Fruit fly (Drosophila melanogaster) whole organism, adult: Measurements from ENCODE around the gene CG31789.
A peak's percentile ranks its signal among the peaks of the same experiment; 100 is the strongest.

Experiments
- Clk ChIP-seq: fragments of 200-800 bp; sonication (Bioruptor generic); optimal IDR thresholded peaks from 2 replicates; lab custom pipeline; 2017; ENCODE audit warnings: missing biosample characterization, missing genetic modification characterization
- Mnt ChIP-seq: fragments of 200-800 bp; sonication (Bioruptor generic); optimal IDR thresholded peaks from 2 replicates; lab custom pipeline; 2016; ENCODE audit warnings: missing biosample characterization, mild to moderate bottlenecking, missing genetic modification characterization
- bab1 ChIP-seq: fragments of 200-800 bp; sonication (Bioruptor generic); optimal IDR thresholded peaks from 3 replicates; lab custom pipeline; 2019; ENCODE audit warnings: missing biosample characterization, mild to moderate bottlenecking, missing genetic modification characterization, moderate library complexity
- cnc ChIP-seq, 2 experiments: fragments of >200 bp; optimal IDR thresholded peaks; 2 replicates each; lab custom pipeline; 2017
- kay ChIP-seq: fragments of 200-800 bp; sonication (Bioruptor generic); peaks from one replicate; lab custom pipeline; 2016; ENCODE audit warnings: missing biosample characterization, missing genetic modification characterization, borderline replicate concordance
- tj ChIP-seq: fragments of 200-800 bp; sonication (Bioruptor generic); optimal IDR thresholded peaks from 3 replicates; lab custom pipeline; 2017; ENCODE audit warnings: missing biosample characterization, mild to moderate bottlenecking, missing genetic modification characterization, moderate library complexity

DNA sequence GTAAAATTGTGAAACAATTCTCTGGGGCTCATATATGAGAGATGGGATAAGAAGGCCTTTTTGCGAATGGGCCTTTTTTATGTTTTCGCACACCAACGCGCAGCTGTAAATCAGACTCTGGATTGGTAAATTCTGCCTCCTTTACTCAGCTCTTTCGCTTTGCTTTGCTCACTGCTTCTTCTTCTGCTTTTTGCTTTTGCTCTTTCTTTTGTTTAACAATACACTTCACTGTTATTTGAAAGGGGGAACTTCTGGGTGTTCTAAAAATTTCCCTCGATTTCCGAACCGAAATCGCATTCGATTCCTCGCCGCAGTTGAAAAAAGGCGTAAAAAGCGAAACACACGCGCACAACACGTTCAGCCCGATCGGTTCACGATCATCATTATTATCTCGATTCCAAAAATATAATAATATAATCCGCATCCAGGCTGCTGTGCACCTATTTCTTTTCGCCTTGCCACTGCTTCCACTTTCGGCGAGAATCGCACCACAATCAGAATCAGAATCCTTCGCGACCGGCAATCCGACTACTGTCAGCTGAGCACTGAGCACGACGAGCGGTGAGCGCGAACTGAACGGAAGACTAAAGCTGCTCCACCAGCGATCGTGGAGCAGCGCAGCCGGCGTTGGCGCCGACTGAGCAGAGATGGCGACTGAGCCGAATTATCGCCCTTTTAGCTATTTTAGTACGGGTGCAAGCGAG lies 33.9 kb upstream of the CG31789 start:
- TF ChIP-seq kay (GFP tag; lab: Kevin White, UChicago): peak; percentile 26
- TF ChIP-seq cnc (optimal IDR thresholded peaks at IDR 0.05; lab: Kevin White, UChicago): no peak
- TF ChIP-seq Clk (GFP tag; lab: Kevin White, UChicago): no peak
- peak; percentile 26 for TF ChIP-seq bab1 (GFP tag; lab: Kevin White, UChicago)
- TF ChIP-seq tj (GFP tag; lab: Kevin White, UChicago): peak; percentile 58
- peak; percentile 52 for TF ChIP-seq Mnt (GFP tag; lab: Kevin White, UChicago)
